Worm (Caenorhabditis elegans) whole organism, young adult: ENCODE results near the gene nspa-9.

Experiments used
- B0035.1 ChIP-seq: sonication (generic microtip); optimal IDR thresholded peaks from 2 replicates; lab custom pipeline; 2016; ENCODE audit warnings: missing genetic modification characterization, mild to moderate bottlenecking, missing compliant biosample characterization, missing genotype, missing genetic modification reagents
- B0261.1 ChIP-seq: sonication (generic microtip); optimal IDR thresholded peaks from 2 replicates; lab custom pipeline; 2016; ENCODE audit warnings: mild to moderate bottlenecking, missing genetic modification characterization, moderate library complexity, missing compliant biosample characterization
- C17E4.6 ChIP-seq: fragments of 200-800 bp; sonication (Bioruptor generic); IDR thresholded peaks from 2 replicates; pipeline ENCODE4 v1.3.6; 2022; ENCODE audit warnings: missing genetic modification reagents, missing genetic modification characterization, missing compliant biosample characterization
- F10E7.11 ChIP-seq: sonication (generic microtip); optimal IDR thresholded peaks from 2 replicates; lab custom pipeline; 2017; ENCODE audit warnings: mild to moderate bottlenecking, missing genetic modification characterization, moderate library complexity, missing compliant biosample characterization
- F57A8.1 ChIP-seq: fragments of 200-800 bp; sonication (Bioruptor generic); optimal IDR thresholded peaks from 2 replicates; lab custom pipeline; 2018; ENCODE audit warnings: mild to moderate bottlenecking, missing genetic modification characterization, moderate library complexity, missing compliant biosample characterization
- K11D2.4 ChIP-seq: fragments of 200-800 bp; sonication (Bioruptor generic); IDR thresholded peaks from 2 replicates; pipeline ENCODE4 v1.3.6; 2022; ENCODE audit warnings: missing genetic modification reagents, missing genetic modification characterization, missing compliant biosample characterization
- Y67H2A.10 ChIP-seq: fragments of 200-800 bp; sonication (Bioruptor generic); conservative IDR thresholded peaks from 2 replicates; pipeline ENCODE4 v1.3.6; 2022; ENCODE audit warnings: missing genetic modification reagents, missing genetic modification characterization, missing compliant biosample characterization
- ama-1 ChIP-seq, 3 experiments: fragments of 150-350 bp in 1 of 3; sonication (generic microtip) in 2 of 3; optimal IDR thresholded peaks; 2 replicates each; lab custom pipeline; 2014 to 2018; ENCODE audit warnings: missing biosample characterization in 2 of 3, missing genetic modification characterization in 2 of 3, missing genetic modification reagents in 2 of 3
- aptf-3 ChIP-seq: fragments of 200-800 bp; sonication (Bioruptor generic); IDR thresholded peaks from 2 replicates; pipeline ENCODE4 v1.3.6; 2022; ENCODE audit warnings: missing genetic modification characterization, missing compliant biosample characterization
- attf-5 ChIP-seq: fragments of 200-800 bp; sonication (Bioruptor generic); optimal IDR thresholded peaks from 2 replicates; lab custom pipeline; 2018; ENCODE audit warnings: mild to moderate bottlenecking, missing genetic modification characterization, missing compliant biosample characterization
- attf-6 ChIP-seq: fragments of 200-800 bp; sonication (Bioruptor generic); IDR thresholded peaks from 2 replicates; pipeline ENCODE4 v1.3.6; 2022; ENCODE audit warnings: missing genetic modification reagents, missing genetic modification characterization, missing compliant biosample characterization
- bed-1 ChIP-seq: fragments of 200-800 bp; sonication (Bioruptor generic); IDR thresholded peaks from 2 replicates; pipeline ENCODE4 v1.3.6; 2022; ENCODE audit warnings: missing genetic modification reagents, missing genetic modification characterization, missing compliant biosample characterization
- ceh-27 ChIP-seq: fragments of 200-800 bp; sonication (Bioruptor generic); optimal IDR thresholded peaks from 2 replicates; lab custom pipeline; 2018; ENCODE audit warnings: mild to moderate bottlenecking, missing genetic modification characterization, moderate library complexity, missing compliant biosample characterization
- ceh-40 ChIP-seq: fragments of 200-800 bp; sonication (Bioruptor generic); IDR thresholded peaks from 2 replicates; pipeline ENCODE4 v1.3.6; 2022; ENCODE audit warnings: missing genetic modification characterization, missing compliant biosample characterization
- chd-7 ChIP-seq: sonication (generic microtip); optimal IDR thresholded peaks from 2 replicates; lab custom pipeline; 2016; ENCODE audit warnings: mild to moderate bottlenecking, missing genetic modification characterization, moderate library complexity, missing compliant biosample characterization
- egl-18 ChIP-seq: fragments of 200-800 bp; sonication (Bioruptor generic); IDR thresholded peaks from 2 replicates; pipeline ENCODE4 v1.3.6; 2022; ENCODE audit warnings: missing genetic modification reagents, missing genetic modification characterization, missing compliant biosample characterization
- egrh-3 ChIP-seq: fragments of 200-800 bp; sonication (Bioruptor generic); IDR thresholded peaks from 2 replicates; pipeline ENCODE4 v1.3.6; 2022; ENCODE audit warnings: missing genetic modification reagents, missing genetic modification characterization, missing compliant biosample characterization
- ekl-4 ChIP-seq: fragments of 200-800 bp; sonication (Bioruptor generic); IDR thresholded peaks from 2 replicates; pipeline ENCODE4 v1.3.6; 2022; ENCODE audit warnings: missing genetic modification reagents, missing genetic modification characterization, missing compliant biosample characterization
- fkh-3 ChIP-seq: sonication (generic microtip); optimal IDR thresholded peaks from 2 replicates; lab custom pipeline; 2016; ENCODE audit warnings: mild to moderate bottlenecking, missing genetic modification characterization, missing compliant biosample characterization
- gei-17 ChIP-seq: fragments of 200-800 bp; sonication (Bioruptor generic); optimal IDR thresholded peaks from 2 replicates; lab custom pipeline; 2018; ENCODE audit warnings: mild to moderate bottlenecking, missing genetic modification characterization, missing compliant biosample characterization
- hmg-1.2 ChIP-seq: fragments of 200-800 bp; sonication (Bioruptor generic); IDR thresholded peaks from 2 replicates; pipeline ENCODE4 v1.3.6; 2022; ENCODE audit warnings: missing genetic modification reagents, missing genetic modification characterization, missing compliant biosample characterization
- let-526 ChIP-seq: fragments of 200-800 bp; sonication (Bioruptor generic); IDR thresholded peaks from 2 replicates; pipeline ENCODE4 v1.3.6; 2022; ENCODE audit warnings: missing genetic modification reagents, missing genetic modification characterization, missing compliant biosample characterization
- lsl-1 ChIP-seq: fragments of 200-800 bp; sonication (Bioruptor generic); optimal IDR thresholded peaks from 2 replicates; lab custom pipeline; 2018; ENCODE audit warnings: mild to moderate bottlenecking, missing genetic modification characterization, moderate library complexity, missing compliant biosample characterization
- mcd-1 ChIP-seq: fragments of 200-800 bp; sonication (Bioruptor generic); IDR thresholded peaks from 2 replicates; pipeline ENCODE4 v1.3.6; 2022; ENCODE audit warnings: missing genetic modification reagents, missing genetic modification characterization, missing compliant biosample characterization
- mes-4 ChIP-seq: sonication (generic microtip); optimal IDR thresholded peaks from 2 replicates; lab custom pipeline; 2016; ENCODE audit warnings: missing genotype, missing genetic modification characterization, missing compliant biosample characterization
- nfya-2 ChIP-seq: fragments of 200-800 bp; sonication (Bioruptor generic); IDR thresholded peaks from 2 replicates; pipeline ENCODE4 v1.3.6; 2022; ENCODE audit warnings: missing genetic modification reagents, missing genetic modification characterization, missing compliant biosample characterization
- rcor-1 ChIP-seq: fragments of 200-800 bp; sonication (Bioruptor generic); IDR thresholded peaks from 2 replicates; pipeline ENCODE4 v1.3.6; 2022; ENCODE audit warnings: missing genetic modification reagents, missing genetic modification characterization, missing compliant biosample characterization
- rec-8 ChIP-seq, 2 experiments: sonication (generic microtip); optimal IDR thresholded peaks; 2 replicates each; lab custom pipeline; 2016; ENCODE audit warnings: mild to moderate bottlenecking in 2 of 2, missing genetic modification characterization in 2 of 2, missing genetic modification reagents in 2 of 2, missing genotype in 2 of 2, missing biosample characterization in 1 of 2, missing compliant biosample characterization in 1 of 2, moderate library complexity in 1 of 2
- repo-1 ChIP-seq: sonication (generic microtip); optimal IDR thresholded peaks from 2 replicates; lab custom pipeline; 2017; ENCODE audit warnings: mild to moderate bottlenecking, missing genetic modification characterization, missing compliant biosample characterization
- rpc-1 ChIP-seq, 2 experiments: fragments of 150-350 bp in 1 of 2; sonication (generic microtip) in 1 of 2; optimal IDR thresholded peaks; 2 replicates each; lab custom pipeline; 2014 to 2018; ENCODE audit warnings: missing biosample characterization in 1 of 2, missing genetic modification characterization in 1 of 2, missing genetic modification reagents in 1 of 2, missing genotype in 1 of 2
- snpc-1.1 ChIP-seq: sonication (generic microtip); optimal IDR thresholded peaks from 2 replicates; lab custom pipeline; 2017; ENCODE audit warnings: missing genetic modification characterization, mild to moderate bottlenecking, missing compliant biosample characterization, antibody characterized with exemption, moderate library complexity, missing genotype, missing genetic modification reagents; ENCODE audit not compliant: insufficient read depth
- snpc-1.3 ChIP-seq: sonication (generic microtip); optimal IDR thresholded peaks from 2 replicates; lab custom pipeline; 2017; ENCODE audit warnings: missing genetic modification characterization, mild to moderate bottlenecking, missing compliant biosample characterization, antibody characterized with exemption, moderate library complexity, missing genotype, missing genetic modification reagents; ENCODE audit not compliant: insufficient read depth
- somi-1 ChIP-seq: fragments of 200-800 bp; sonication (Bioruptor generic); optimal IDR thresholded peaks from 2 replicates; lab custom pipeline; 2018; ENCODE audit warnings: mild to moderate bottlenecking, missing genetic modification characterization, missing compliant biosample characterization
- xnd-1 ChIP-seq: sonication (generic microtip); optimal IDR thresholded peaks from 2 replicates; lab custom pipeline; 2016; ENCODE audit warnings: missing genotype, missing genetic modification reagents, missing genetic modification characterization, missing compliant biosample characterization
- zfh-2 ChIP-seq: fragments of 200-800 bp; sonication (Bioruptor generic); conservative IDR thresholded peaks from 2 replicates; pipeline ENCODE4 v1.3.6; 2022; ENCODE audit warnings: missing genetic modification reagents, missing genetic modification characterization, missing compliant biosample characterization
- ztf-18 ChIP-seq: sonication (generic microtip); optimal IDR thresholded peaks from 2 replicates; lab custom pipeline; 2016; ENCODE audit warnings: missing genotype, mild to moderate bottlenecking, missing genetic modification characterization, missing compliant biosample characterization
- ztf-25 ChIP-seq: fragments of 200-800 bp; sonication (Bioruptor generic); IDR thresholded peaks from 2 replicates; pipeline ENCODE4 v1.3.6; 2022; ENCODE audit warnings: missing genetic modification reagents, missing genetic modification characterization, missing compliant biosample characterization

The nspa-9 gene

DNA sequence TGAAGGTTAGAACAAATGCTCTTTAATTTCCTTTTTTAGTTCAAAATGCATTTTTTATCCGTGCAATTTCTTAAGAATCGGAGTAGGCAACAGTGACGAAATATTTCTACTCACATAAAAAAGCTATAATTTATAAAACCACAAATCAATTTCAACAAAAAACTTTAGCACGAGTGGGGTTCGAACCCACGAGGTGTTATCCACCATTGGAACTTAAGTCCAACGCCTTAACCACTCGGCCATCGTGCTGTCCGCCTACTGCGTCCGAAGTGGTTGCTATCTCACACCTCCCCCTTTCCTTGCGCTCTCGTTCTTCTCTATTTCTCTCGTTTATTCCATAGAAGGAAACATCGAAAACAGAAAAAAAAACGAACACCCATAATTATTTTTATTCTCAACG is 18.8 kb downstream of the nspa-9 start (continued):
- TF ChIP-seq rcor-1, result peak; percentile 87
- TF ChIP-seq fkh-3 (tag; lab: Kevin White, UChicago), result peak; percentile 58
- peak; percentile 80 for TF ChIP-seq hmg-1.2 (GFP tag; lab: Robert Waterston, UW)
- TF ChIP-seq zfh-2 (GFP tag; lab: Robert Waterston, UW), result no peak
- TF ChIP-seq let-526, result peak; percentile 61; the same call in 1 of the 2 replicates
- peak; percentile 36 for TF ChIP-seq snpc-1.1 (tag; lab: Kevin White, UChicago)
- peak; percentile 72 for TF ChIP-seq somi-1
- 0 out of 2 replicates have a peak, but pooled peaks have one; percentile 70 for TF ChIP-seq nfya-2 (GFP tag; lab: Robert Waterston, UW)
- TF ChIP-seq ztf-25, result peak; percentile 92
- TF ChIP-seq snpc-1.3 (tag; lab: Kevin White, UChicago), result no peak
- peak; percentile 77 for TF ChIP-seq K11D2.4 (GFP tag; lab: Robert Waterston, UW)
- no peak for TF ChIP-seq egrh-3 (GFP tag; lab: Robert Waterston, UW)

- no peak for TF ChIP-seq B0035.1 (tag; lab: Kevin White, UChicago)
- TF ChIP-seq ama-1 (optimal IDR thresholded peaks at IDR 0.05; lab: Kevin White, UChicago), result no peak
- no peak for TF ChIP-seq ama-1 (GFP tag; optimal IDR thresholded peaks at IDR 0.05; lab: Kevin White, UChicago)
- TF ChIP-seq F57A8.1 (GFP tag; lab: Kevin White, UChicago), result no peak
- TF ChIP-seq ceh-27 (GFP tag; lab: Kevin White, UChicago), result peak; percentile 67
Observed at ce11 chrX:11758809-11759208, 20.0 kb downstream of the nspa-9 start, which contains the start of gene lact-7. TSS of gene lact-7 (plus strand) at chrX:11759109.

ce11 chrX:11765860-11766259 is 27.0 kb downstream of the nspa-9 start:
- TF ChIP-seq rpc-1 (optimal IDR thresholded peaks at IDR 0.05; lab: Kevin White, UChicago) (no peak), rpc-1 (tag; optimal IDR thresholded peaks at IDR 0.05; lab: Kevin White, UChicago) (no peak), mes-4 (tag; lab: Kevin White, UChicago) (no peak), F10E7.11 (no peak), Y67H2A.10 (no peak), egl-18 (GFP tag; lab: Robert Waterston, UW) (no peak), let-526 (no peak), C17E4.6 (no peak), B0035.1 (tag; lab: Kevin White, UChicago) (no peak), repo-1 (tag; lab: Kevin White, UChicago) (no peak), aptf-3 (GFP tag; lab: Robert Waterston, UW) (no peak), B0261.1 (tag; lab: Kevin White, UChicago) (no peak), mcd-1 (GFP tag; lab: Robert Waterston, UW) (no peak), ekl-4 (GFP tag; lab: Robert Waterston, UW) (no peak), gei-17 (no peak), chd-7 (no peak), lsl-1 (no peak), attf-5 (GFP tag; lab: Kevin White, UChicago) (no peak), ztf-18 (no peak)

DNA sequence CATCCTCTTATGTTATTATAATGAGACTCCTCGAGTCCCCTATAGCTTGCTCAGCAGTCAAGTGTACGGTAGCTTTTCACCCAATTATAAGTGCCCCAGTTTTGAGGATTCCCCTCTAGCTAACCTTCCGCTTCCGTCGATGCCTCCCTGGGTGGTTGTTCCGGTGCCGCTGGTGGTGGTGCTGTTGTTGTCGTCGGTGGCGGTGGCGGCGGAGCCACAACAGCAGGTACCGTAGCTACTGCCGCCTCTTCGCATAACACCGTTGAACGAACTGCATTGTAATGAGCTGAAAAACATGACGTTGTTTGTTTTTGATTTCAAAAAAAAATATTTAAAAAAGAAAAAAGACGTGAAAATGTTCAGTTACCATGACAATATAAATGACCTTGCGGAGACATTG is 27.6 kb downstream of the nspa-9 start:
- TF ChIP-seq bed-1 (GFP tag; lab: Robert Waterston, UW), result no peak
- TF ChIP-seq ceh-40 (GFP tag; lab: Robert Waterston, UW), result no peak
- 0 out of 2 replicates have a peak, but pooled peaks have one; percentile 7 for TF ChIP-seq egrh-3 (GFP tag; lab: Robert Waterston, UW)
- no peak for TF ChIP-seq attf-6 (GFP tag; lab: Robert Waterston, UW)
- no peak for TF ChIP-seq rec-8 (tag; optimal IDR thresholded peaks at IDR 0.05; lab: Kevin White, UChicago)
- no peak for TF ChIP-seq xnd-1 (tag; lab: Kevin White, UChicago)
